Fruit fly (Drosophila melanogaster): Measurements from ENCODE around the gene betaTub85D.

betaTub85D gene

dm6 chr3R:9399951-9400392 lies 10.1 kb downstream of the betaTub85D start, which contains the start of gene CG34117 (continued):
- peak; percentile 25 for TF ChIP-seq org-1 (GFP tag; optimal IDR thresholded peaks at IDR 0.05)
- peak; percentile 83 for TF ChIP-seq CG11085 (GFP tag; IDR thresholded peaks at IDR 0.05)
- peak; percentile 84 for TF ChIP-seq Fer1 (GFP tag; optimal IDR thresholded peaks at IDR 0.05)
- TF ChIP-seq unpg (GFP tag; optimal IDR thresholded peaks at IDR 0.05), result peak; percentile 81
- peak; percentile 93 for TF ChIP-seq Med (GFP tag)
- peak; percentile 79 for TF ChIP-seq sisA (GFP tag; IDR thresholded peaks at IDR 0.05)
- TF ChIP-seq CG6813 (GFP tag; optimal IDR thresholded peaks at IDR 0.05), result peak; percentile 68
- TF ChIP-seq HLH3B (GFP tag; IDR thresholded peaks at IDR 0.05), result peak; percentile 81
- no peak for TF ChIP-seq CG6791 (GFP tag; IDR thresholded peaks at IDR 0.05; ENCODE audit: partially characterized antibody)
- peak; percentile 86 for TF ChIP-seq Fer3 (tag; optimal IDR thresholded peaks at IDR 0.05)
- TF ChIP-seq Sox100B (GFP tag; optimal IDR thresholded peaks at IDR 0.05), result peak; percentile 77
- TF ChIP-seq Sin3A (optimal IDR thresholded peaks at IDR 0.05), result no peak
- peak; percentile 75 for TF ChIP-seq CG7556 (GFP tag; optimal IDR thresholded peaks at IDR 0.05)
- peak; percentile 75 for TF ChIP-seq slou (GFP tag; optimal IDR thresholded peaks at IDR 0.05)
- TF ChIP-seq CG10321 (GFP tag; IDR thresholded peaks at IDR 0.05), result no peak
- peak; percentile 71 for TF ChIP-seq CG15601 (tag; optimal IDR thresholded peaks at IDR 0.05)
- peak; percentile 18 for TF ChIP-seq Usf (GFP tag; optimal IDR thresholded peaks at IDR 0.05)
- TF ChIP-seq zf30C (GFP tag; optimal IDR thresholded peaks at IDR 0.05), result peak; percentile 2
- TF ChIP-seq CG10979 (tag; optimal IDR thresholded peaks at IDR 0.05), result peak; percentile 75
- peak; percentile 17 for TF ChIP-seq mirr (GFP tag; optimal IDR thresholded peaks at IDR 0.05)
- TF ChIP-seq CG17361 (GFP tag; IDR thresholded peaks at IDR 0.05), result peak; percentile 84
- TF ChIP-seq CG12299 (tag; optimal IDR thresholded peaks at IDR 0.05), result peak; percentile 83
- peak; percentile 81 for TF ChIP-seq CG7839 (tag; optimal IDR thresholded peaks at IDR 0.05)
- TF ChIP-seq kni (GFP tag; optimal IDR thresholded peaks at IDR 0.05), result no peak
- TF ChIP-seq CG1529 (GFP tag; optimal IDR thresholded peaks at IDR 0.05), result peak; percentile 45
- peak; percentile 47 for TF ChIP-seq pho (GFP tag; optimal IDR thresholded peaks at IDR 0.05)
- TF ChIP-seq CG12659 (GFP tag; optimal IDR thresholded peaks at IDR 0.05), result peak; percentile 84
- TF ChIP-seq corto (GFP tag; optimal IDR thresholded peaks at IDR 0.05), result no peak
- TF ChIP-seq dimm (GFP tag; IDR thresholded peaks at IDR 0.05), result no peak
- peak; percentile 50 for TF ChIP-seq gro (GFP tag; optimal IDR thresholded peaks at IDR 0.05)
- peak; percentile 50 for TF ChIP-seq maf-S (GFP tag; optimal IDR thresholded peaks at IDR 0.05)
- peak; percentile 2 for TF ChIP-seq CTCF (GFP tag; optimal IDR thresholded peaks at IDR 0.05)
- peak; percentile 88 for TF ChIP-seq B-H2 (GFP tag; optimal IDR thresholded peaks at IDR 0.05)
- peak; percentile 59 for TF ChIP-seq YL-1 (GFP tag; optimal IDR thresholded peaks at IDR 0.05)
- TF ChIP-seq CG7928 (GFP tag; optimal IDR thresholded peaks at IDR 0.05), result no peak
- no peak for TF ChIP-seq Gsc (GFP tag; IDR thresholded peaks at IDR 0.05)
- TF ChIP-seq tx (GFP tag; optimal IDR thresholded peaks at IDR 0.05), result peak; percentile 14
- TF ChIP-seq CG15696 (tag; optimal IDR thresholded peaks at IDR 0.05), result peak; percentile 84
- TF ChIP-seq lov (optimal IDR thresholded peaks at IDR 0.05), result no peak
- no peak for TF ChIP-seq lov (GFP tag; IDR thresholded peaks at IDR 0.05)
- TF ChIP-seq CG14014 (GFP tag; IDR thresholded peaks at IDR 0.05), result peak; percentile 83
- TF ChIP-seq CG30020 (tag; optimal IDR thresholded peaks at IDR 0.05), result peak; percentile 49
- TF ChIP-seq Dek (tag; optimal IDR thresholded peaks at IDR 0.05), result peak; percentile 85
- TF ChIP-seq CG4424 (GFP tag; optimal IDR thresholded peaks at IDR 0.05), result peak; percentile 81
- TF ChIP-seq kah (GFP tag; optimal IDR thresholded peaks at IDR 0.05), result peak; percentile 61
- TF ChIP-seq zen2 (GFP tag; IDR thresholded peaks at IDR 0.05; ENCODE audit: partially characterized antibody), result no peak
- TF ChIP-seq dati (GFP tag; IDR thresholded peaks at IDR 0.05), result no peak
- peak; percentile 42; the same call in 1 of the 2 replicates for TF ChIP-seq ap (GFP tag; IDR thresholded peaks at IDR 0.05)
- peak; percentile 79 for TF ChIP-seq wdn (GFP tag; IDR thresholded peaks at IDR 0.05)
- peak; percentile 54 for TF ChIP-seq CG3065 (GFP tag; optimal IDR thresholded peaks at IDR 0.05)
- TF ChIP-seq NC2α (GFP tag; optimal IDR thresholded peaks at IDR 0.05), result no peak
- TF ChIP-seq ewg (GFP tag; optimal IDR thresholded peaks at IDR 0.05), result peak; percentile 33

Data from whole organism, embryonic.